Fruit fly (Drosophila melanogaster) whole organism, wandering third instar larva: ENCODE results near the gene SmD1.

Experiments
- Abd-B ChIP-seq: fragments of >200 bp; optimal IDR thresholded peaks from 2 replicates; lab custom pipeline; 2017; ENCODE audit warnings: missing biosample characterization, missing genetic modification characterization
- CG32264 ChIP-seq: fragments of 200-800 bp; sonication (Bioruptor generic); optimal IDR thresholded peaks from 2 replicates; lab custom pipeline; 2016; ENCODE audit warnings: missing biosample characterization, missing genetic modification characterization
- CG9705 ChIP-seq: fragments of 200-800 bp; sonication (Bioruptor generic); optimal IDR thresholded peaks from 2 replicates; lab custom pipeline; 2018; ENCODE audit warnings: missing biosample characterization, mild to moderate bottlenecking, missing genetic modification characterization
- CrebA ChIP-seq: fragments of 200-800 bp; sonication (Bioruptor generic); optimal IDR thresholded peaks from 2 replicates; lab custom pipeline; 2016; ENCODE audit warnings: missing biosample characterization, mild to moderate bottlenecking, missing genetic modification characterization, borderline replicate concordance
- Hr78 ChIP-seq: fragments of >200 bp; optimal IDR thresholded peaks from 2 replicates; lab custom pipeline; 2017; ENCODE audit warnings: missing biosample characterization, missing genetic modification characterization
- Sp1 ChIP-seq: fragments of 200-800 bp; sonication (Bioruptor generic); optimal IDR thresholded peaks from 3 replicates; lab custom pipeline; 2019; ENCODE audit warnings: missing biosample characterization, mild to moderate bottlenecking, missing genetic modification characterization, moderate library complexity
- br ChIP-seq: fragments of 200-800 bp; sonication (Bioruptor generic); optimal IDR thresholded peaks from 2 replicates; lab custom pipeline; 2016; ENCODE audit warnings: missing biosample characterization, missing genetic modification characterization
- dsf ChIP-seq: sonication (Bioruptor generic); optimal IDR thresholded peaks from 2 replicates; lab custom pipeline; 2016; ENCODE audit warnings: missing biosample characterization, missing genetic modification characterization, borderline replicate concordance
- h ChIP-seq: fragments of 200-800 bp; sonication (Bioruptor generic); optimal IDR thresholded peaks from 3 replicates; lab custom pipeline; 2016; ENCODE audit warnings: missing biosample characterization, mild to moderate bottlenecking, missing genetic modification characterization
- pan ChIP-seq: fragments of >200 bp; optimal IDR thresholded peaks from 2 replicates; lab custom pipeline; 2017
- psq ChIP-seq: fragments of 200-800 bp; sonication (Bioruptor generic); optimal IDR thresholded peaks from 3 replicates; lab custom pipeline; 2017; ENCODE audit warnings: missing biosample characterization, mild to moderate bottlenecking, missing genetic modification characterization, moderate library complexity
- usp ChIP-seq: fragments of >200 bp; optimal IDR thresholded peaks from 2 replicates; lab custom pipeline; 2017; ENCODE audit warnings: missing biosample characterization, missing genetic modification characterization
- woc ChIP-seq: sonication (Bioruptor generic); optimal IDR thresholded peaks from 2 replicates; lab custom pipeline; 2016; ENCODE audit warnings: missing biosample characterization, mild to moderate bottlenecking, missing genetic modification characterization

DNA sequence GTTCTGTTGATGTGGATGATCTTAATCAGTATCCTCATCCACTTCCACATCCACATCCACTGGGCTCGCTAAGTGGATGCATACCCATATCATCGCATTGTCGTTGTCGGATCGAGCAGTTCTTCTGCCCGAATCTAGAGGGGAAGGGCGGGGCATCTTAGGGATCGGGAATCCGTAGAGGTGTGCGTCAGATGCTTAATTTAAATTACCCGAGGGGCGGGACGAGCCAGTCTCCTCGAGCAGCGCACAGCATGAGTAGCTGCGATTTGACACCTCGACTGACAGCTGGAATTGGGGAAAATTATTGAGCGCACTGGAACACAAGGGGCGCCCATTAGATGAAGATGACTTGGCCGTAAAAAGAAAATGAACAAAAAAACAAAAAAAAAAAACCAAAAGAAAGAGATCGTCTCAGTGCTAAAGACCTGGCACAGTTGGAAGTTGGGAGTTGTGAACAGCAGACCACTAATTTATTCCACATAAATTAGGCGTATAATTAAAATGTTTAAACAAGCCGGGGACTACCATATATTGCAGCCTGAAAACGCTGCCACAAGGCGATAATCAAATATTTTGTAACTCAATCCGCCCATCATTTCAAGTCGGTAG lies 19.7 kb downstream of the SmD1 start:
- no peak for TF ChIP-seq h
- TF ChIP-seq Sp1 = no peak
- no peak for TF ChIP-seq CrebA (GFP tag; lab: Kevin White, UChicago)
- no peak for TF ChIP-seq psq
- no peak for TF ChIP-seq CG32264
- no peak for TF ChIP-seq br (GFP tag; lab: Kevin White, UChicago)
- TF ChIP-seq usp (GFP tag; lab: Kevin White, UChicago) = no peak
- no peak for TF ChIP-seq Hr78 (GFP tag; lab: Kevin White, UChicago)
- no peak for TF ChIP-seq CG9705 (GFP tag; lab: Kevin White, UChicago)
- no peak for TF ChIP-seq pan (lab: Kevin White, UChicago)
- TF ChIP-seq woc (GFP tag; lab: Kevin White, UChicago) = no peak
- no peak for TF ChIP-seq Abd-B (GFP tag; lab: Kevin White, UChicago)
- no peak for TF ChIP-seq dsf
